Worm (Caenorhabditis elegans) whole organism, L4 larva: ENCODE measurements around the gene T09F5.20.

Experiments used
- hmg-1.1 ChIP-seq: fragments of 200-800 bp; sonication (Bioruptor generic); IDR thresholded peaks from 2 replicates; pipeline ENCODE4 v1.3.6; 2022; ENCODE audit warnings: missing genetic modification reagents, missing genetic modification characterization, missing compliant biosample characterization
- nhr-111 ChIP-seq: fragments of 200-800 bp; sonication (Bioruptor generic); optimal IDR thresholded peaks from 2 replicates; lab custom pipeline; 2018; ENCODE audit warnings: mild to moderate bottlenecking, missing genetic modification characterization, missing compliant biosample characterization
- skn-1 ChIP-seq: fragments of 150-350 bp; optimal IDR thresholded peaks from 2 replicates; lab custom pipeline; 2014; ENCODE audit warnings: missing biosample characterization, missing genetic modification characterization

- TF ChIP-seq hmg-1.1 (GFP tag; lab: Robert Waterston, UW), result no peak
- TF ChIP-seq nhr-111 (GFP tag; lab: Kevin White, UChicago), result no peak
- no peak for TF ChIP-seq skn-1
Measured at ce11 chrV:15127955-15128354, 19.7 kb downstream of the T09F5.20 start, which contains the start of gene srr-7.
